Fruit fly (Drosophila melanogaster) whole organism, embryonic: ENCODE results near the gene usp.

Source experiments
- Atf6 ChIP-seq: fragments of 200-800 bp; sonication (Bioruptor generic); IDR thresholded peaks from 2 replicates; pipeline ENCODE4 v1.3.6; 2022; ENCODE audit warnings: missing biosample characterization, missing genetic modification characterization
- CG10209 ChIP-seq: fragments of 200-800 bp; sonication (Bioruptor generic); optimal IDR thresholded peaks from 3 replicates; lab custom pipeline; 2017; ENCODE audit warnings: missing biosample characterization, mild to moderate bottlenecking, missing genetic modification characterization, missing genetic modification reagents
- CG10366 ChIP-seq: fragments of 200-800 bp; sonication (Bioruptor generic); IDR thresholded peaks from 2 replicates; pipeline ENCODE4 v1.3.6; 2022; ENCODE audit warnings: missing biosample characterization, missing genetic modification characterization
- CG13775 ChIP-seq: fragments of 200-800 bp; sonication (Bioruptor generic); optimal IDR thresholded peaks from 3 replicates; lab custom pipeline; 2017; ENCODE audit warnings: missing biosample characterization, mild to moderate bottlenecking, missing genetic modification characterization
- CG15479 ChIP-seq: fragments of 200-800 bp; sonication (Bioruptor generic); optimal IDR thresholded peaks from 3 replicates; lab custom pipeline; 2019; ENCODE audit warnings: missing biosample characterization, mild to moderate bottlenecking, missing genetic modification characterization, moderate library complexity
- CG1603 ChIP-seq: fragments of 200-800 bp; sonication (Bioruptor generic); optimal IDR thresholded peaks from 2 replicates; lab custom pipeline; 2019; ENCODE audit warnings: missing biosample characterization, mild to moderate bottlenecking, missing genetic modification characterization, moderate library complexity
- CG16863 ChIP-seq: fragments of 200-800 bp; sonication (Bioruptor generic); optimal IDR thresholded peaks from 3 replicates; lab custom pipeline; 2016; ENCODE audit warnings: missing biosample characterization, missing genetic modification characterization
- CG17361 ChIP-seq: fragments of 200-800 bp; sonication (Bioruptor generic); IDR thresholded peaks from 3 replicates; pipeline ENCODE4 v1.3.6; 2022; ENCODE audit warnings: missing biosample characterization, missing genetic modification characterization
- CG30020 ChIP-seq: fragments of 200-800 bp; optimal IDR thresholded peaks from 2 replicates; lab custom pipeline; 2019; ENCODE audit warnings: missing biosample characterization, mild to moderate bottlenecking, missing genetic modification characterization, moderate library complexity
- CG31441 ChIP-seq: fragments of 200-800 bp; sonication (Bioruptor generic); IDR thresholded peaks from 2 replicates; pipeline ENCODE4 v1.3.6; 2022; ENCODE audit warnings: missing biosample characterization, missing genetic modification characterization
- CG34224 ChIP-seq: fragments of 200-800 bp; sonication (Bioruptor generic); IDR thresholded peaks from 3 replicates; pipeline ENCODE4 v1.3.6; 2022; ENCODE audit warnings: missing biosample characterization, missing genetic modification characterization; ENCODE audit not compliant: partially characterized antibody
- CG5245 ChIP-seq: fragments of 200-800 bp; sonication (Bioruptor generic); optimal IDR thresholded peaks from 3 replicates; lab custom pipeline; 2016; ENCODE audit warnings: missing biosample characterization, missing genetic modification characterization
- CG6175 ChIP-seq: fragments of 200-800 bp; sonication (Bioruptor generic); IDR thresholded peaks from 3 replicates; pipeline ENCODE4 v1.3.6; 2022; ENCODE audit warnings: missing biosample characterization, missing genetic modification characterization
- CG6683 ChIP-seq: fragments of 200-800 bp; sonication (Bioruptor generic); optimal IDR thresholded peaks from 2 replicates; lab custom pipeline; 2017; ENCODE audit warnings: missing biosample characterization, mild to moderate bottlenecking, missing genetic modification characterization, missing genetic modification reagents
- CG7556 ChIP-seq: fragments of 200-800 bp; sonication (Bioruptor generic); optimal IDR thresholded peaks from 2 replicates; lab custom pipeline; 2017; ENCODE audit warnings: missing biosample characterization, mild to moderate bottlenecking, missing genetic modification characterization
- CG7963 ChIP-seq: fragments of 200-800 bp; sonication (Bioruptor generic); IDR thresholded peaks from 3 replicates; pipeline ENCODE4 v1.3.6; 2022; ENCODE audit warnings: missing biosample characterization, missing genetic modification characterization; ENCODE audit not compliant: partially characterized antibody
- CG8765 ChIP-seq: fragments of 200-800 bp; sonication (Bioruptor generic); IDR thresholded peaks from 2 replicates; pipeline ENCODE4 v1.3.6; 2022; ENCODE audit warnings: missing biosample characterization, missing genetic modification characterization
- CG8944 ChIP-seq: fragments of 200-800 bp; sonication (Bioruptor generic); optimal IDR thresholded peaks from 3 replicates; lab custom pipeline; 2016; ENCODE audit warnings: missing biosample characterization, missing genetic modification characterization
- CG9437 ChIP-seq: fragments of 200-800 bp; sonication (Bioruptor generic); optimal IDR thresholded peaks from 2 replicates; lab custom pipeline; 2018; ENCODE audit warnings: missing biosample characterization, mild to moderate bottlenecking, missing genetic modification characterization
- CG9727 ChIP-seq: fragments of 200-800 bp; sonication (Bioruptor generic); optimal IDR thresholded peaks from 3 replicates; lab custom pipeline; 2017; ENCODE audit warnings: missing biosample characterization, mild to moderate bottlenecking, missing genetic modification characterization
- Camta ChIP-seq: fragments of 200-800 bp; sonication (Bioruptor generic); optimal IDR thresholded peaks from 2 replicates; lab custom pipeline; 2016; ENCODE audit warnings: missing biosample characterization, missing genetic modification characterization
- Chrac-16 ChIP-seq: fragments of 200-800 bp; sonication (Bioruptor generic); optimal IDR thresholded peaks from 3 replicates; lab custom pipeline; 2016; ENCODE audit warnings: missing biosample characterization, missing genetic modification characterization
- Doc2 ChIP-seq: fragments of 200-800 bp; sonication (Bioruptor generic); IDR thresholded peaks from 2 replicates; pipeline ENCODE4 v1.3.6; 2022; ENCODE audit warnings: missing biosample characterization, missing genetic modification characterization
- Hand ChIP-seq: fragments of 200-800 bp; sonication (Bioruptor generic); optimal IDR thresholded peaks from 2 replicates; lab custom pipeline; 2017; ENCODE audit warnings: mild to moderate bottlenecking, missing biosample characterization, missing genetic modification reagents, missing genetic modification characterization
- NfI ChIP-seq: fragments of 200-800 bp; sonication (Bioruptor generic); optimal IDR thresholded peaks from 3 replicates; lab custom pipeline; 2018; ENCODE audit warnings: missing biosample characterization, mild to moderate bottlenecking, missing genetic modification characterization, moderate library complexity
- Pdp1 ChIP-seq, 2 experiments: fragments of 200-800 bp; sonication (Bioruptor generic); optimal IDR thresholded peaks; 3 replicates each; lab custom pipeline; 2016; ENCODE audit warnings: missing biosample characterization in 2 of 2, missing genetic modification characterization in 2 of 2, mild to moderate bottlenecking in 1 of 2, moderate library complexity in 1 of 2
- Rfx ChIP-seq: fragments of 200-800 bp; sonication (Bioruptor generic); IDR thresholded peaks from 2 replicates; pipeline ENCODE4 v1.3.6; 2022; ENCODE audit warnings: missing biosample characterization, missing genetic modification characterization
- Rx ChIP-seq: fragments of 200-800 bp; sonication (Bioruptor generic); IDR thresholded peaks from 2 replicates; pipeline ENCODE4 v1.3.6; 2022; ENCODE audit warnings: missing biosample characterization, missing genetic modification characterization
- Ssrp ChIP-seq: fragments of 200-800 bp; sonication (Bioruptor generic); optimal IDR thresholded peaks from 2 replicates; lab custom pipeline; 2018; ENCODE audit warnings: missing biosample characterization, mild to moderate bottlenecking, missing genetic modification characterization, moderate library complexity
- abd-A ChIP-seq: fragments of 200-800 bp; sonication (Bioruptor generic); optimal IDR thresholded peaks from 3 replicates; lab custom pipeline; 2019; ENCODE audit warnings: missing biosample characterization, mild to moderate bottlenecking, missing genetic modification characterization, moderate library complexity
- az2 ChIP-seq: fragments of 200-800 bp; sonication (Bioruptor generic); optimal IDR thresholded peaks from 3 replicates; lab custom pipeline; 2016; ENCODE audit warnings: missing biosample characterization, missing genetic modification characterization
- ems ChIP-seq: fragments of 200-800 bp; sonication (Bioruptor generic); optimal IDR thresholded peaks from 3 replicates; lab custom pipeline; 2016; ENCODE audit warnings: missing biosample characterization, missing genetic modification characterization
- eyg ChIP-seq: fragments of 200-800 bp; sonication (Bioruptor generic); optimal IDR thresholded peaks from 3 replicates; lab custom pipeline; 2016; ENCODE audit warnings: missing biosample characterization, missing genetic modification characterization
- lbe ChIP-seq: fragments of 200-800 bp; sonication (Bioruptor generic); optimal IDR thresholded peaks from 2 replicates; lab custom pipeline; 2016; ENCODE audit warnings: missing biosample characterization, mild to moderate bottlenecking, missing genetic modification characterization
- lola ChIP-seq, 3 experiments: fragments of >200 bp in 2 of 3; fragments of 200-800 bp in 1 of 3; sonication (Bioruptor generic) in 1 of 3; optimal IDR thresholded peaks; 2 replicates each; lab custom pipeline; 2017 to 2019; ENCODE audit warnings: missing biosample characterization in 3 of 3, missing genetic modification characterization in 3 of 3, mild to moderate bottlenecking in 1 of 3, moderate library complexity in 1 of 3
- mam ChIP-seq: fragments of 200-800 bp; sonication (Bioruptor generic); optimal IDR thresholded peaks from 3 replicates; lab custom pipeline; 2016; ENCODE audit warnings: missing biosample characterization, missing genetic modification characterization
- nom ChIP-seq: fragments of 200-800 bp; sonication (Bioruptor generic); optimal IDR thresholded peaks from 2 replicates; lab custom pipeline; 2017; ENCODE audit warnings: missing biosample characterization, missing genetic modification characterization, mild to moderate bottlenecking, moderate library complexity, missing genetic modification reagents
- otp ChIP-seq: fragments of 200-800 bp; sonication (Bioruptor generic); IDR thresholded peaks from 3 replicates; pipeline ENCODE4, ENCODE4 v1.3.6; 2022; ENCODE audit warnings: missing biosample characterization, missing genetic modification characterization
- peb ChIP-seq: fragments of 200-800 bp; sonication (Bioruptor generic); IDR thresholded peaks from 2 replicates; pipeline ENCODE4 v1.3.6; 2022; ENCODE audit warnings: missing biosample characterization, missing genetic modification characterization
- phol ChIP-seq: fragments of 200-800 bp; sonication (Bioruptor generic); optimal IDR thresholded peaks from 3 replicates; lab custom pipeline; 2018; ENCODE audit warnings: missing biosample characterization, mild to moderate bottlenecking, missing genetic modification characterization, moderate library complexity
- pzg ChIP-seq: fragments of 200-800 bp; sonication (Bioruptor generic); optimal IDR thresholded peaks from 3 replicates; lab custom pipeline; 2018; ENCODE audit warnings: missing biosample characterization, mild to moderate bottlenecking, missing genetic modification characterization, moderate library complexity
- ro ChIP-seq: fragments of 200-800 bp; sonication (Bioruptor generic); IDR thresholded peaks from 2 replicates; pipeline ENCODE4 v1.3.6; 2022; ENCODE audit warnings: missing biosample characterization, missing genetic modification characterization
- sd ChIP-seq: fragments of 200-800 bp; sonication (Bioruptor generic); optimal IDR thresholded peaks from 3 replicates; lab custom pipeline; 2018; ENCODE audit warnings: missing biosample characterization, mild to moderate bottlenecking, missing genetic modification characterization, moderate library complexity
- sima ChIP-seq: fragments of 200-800 bp; sonication (Bioruptor generic); optimal IDR thresholded peaks from 2 replicates; lab custom pipeline; 2016; ENCODE audit warnings: missing biosample characterization, missing genetic modification characterization
- sr ChIP-seq: fragments of 200-800 bp; sonication (Bioruptor generic); IDR thresholded peaks from 3 replicates; pipeline ENCODE4 v1.3.6; 2022; ENCODE audit warnings: missing biosample characterization, missing genetic modification characterization
- ssp ChIP-seq: fragments of 200-800 bp; sonication (Bioruptor generic); IDR thresholded peaks from 2 replicates; pipeline ENCODE4 v1.3.6; 2022; ENCODE audit warnings: missing biosample characterization, missing genetic modification characterization
- tio ChIP-seq: fragments of 200-800 bp; sonication (Bioruptor generic); optimal IDR thresholded peaks from 2 replicates; lab custom pipeline; 2017; ENCODE audit warnings: missing biosample characterization, missing genetic modification characterization, inconsistent platforms
- vvl ChIP-seq: fragments of 200-800 bp; sonication (Bioruptor generic); IDR thresholded peaks from 2 replicates; pipeline ENCODE4 v1.3.6; 2022; ENCODE audit warnings: missing biosample characterization, missing genetic modification characterization
- wdn ChIP-seq: fragments of 200-800 bp; sonication (Bioruptor generic); IDR thresholded peaks from 2 replicates; pipeline ENCODE4 v1.3.6; 2022; ENCODE audit warnings: missing biosample characterization, missing genetic modification characterization

The usp gene

DNA sequence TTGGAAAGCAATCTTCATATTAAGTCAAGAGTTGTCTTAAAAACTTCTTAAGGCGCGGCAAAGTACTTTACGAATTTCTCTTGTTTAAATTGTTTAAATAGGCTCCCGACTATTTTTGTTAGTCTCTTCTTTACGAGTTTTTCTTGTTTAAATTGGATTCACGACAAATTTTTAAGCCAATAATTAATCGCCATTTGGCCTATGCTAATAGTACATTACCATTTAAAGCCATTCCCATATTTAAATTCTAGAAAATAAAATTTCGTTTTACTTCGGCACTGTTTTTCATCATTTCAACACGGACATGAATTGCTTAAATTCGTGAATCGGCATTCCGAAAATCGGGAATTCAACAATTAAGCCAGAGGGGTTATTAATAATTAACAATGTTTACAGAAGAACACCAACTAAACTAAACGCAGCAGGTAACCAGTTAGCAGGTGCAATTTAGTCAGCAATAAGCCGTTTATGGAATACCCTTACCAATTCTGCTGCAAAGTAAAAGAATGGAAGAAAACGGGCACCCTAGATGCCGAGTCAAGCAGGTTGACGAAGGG, 32.6 kb downstream of the usp start (continued):
- peak; percentile 47 for TF ChIP-seq phol (tag; lab: Kevin White, UChicago)
- TF ChIP-seq Doc2 (GFP tag; lab: Robert Waterston, UW) = no peak
- TF ChIP-seq CG15479 (GFP tag; lab: Kevin White, UChicago) = no peak
- 0 out of 2 replicates have a peak, but pooled peaks have one; percentile 14 for TF ChIP-seq CG8765 (GFP tag; lab: Robert Waterston, UW)
- peak; percentile 45 to 79 for TF ChIP-seq Pdp1 (GFP tag; optimal IDR thresholded peaks at IDR 0.05; lab: Kevin White, UChicago)
- no peak for TF ChIP-seq CG7963 (GFP tag; lab: Robert Waterston, UW)
- no peak for TF ChIP-seq CG6683
- peak; percentile 90 for TF ChIP-seq CG9727
- peak; percentile 55 for TF ChIP-seq eyg (GFP tag; lab: Kevin White, UChicago)
- peak; percentile 64 for TF ChIP-seq Rfx (GFP tag; lab: Robert Waterston, UW)
- TF ChIP-seq CG30020 (tag; lab: Kevin White, UChicago) = peak; percentile 52
- TF ChIP-seq ro (GFP tag; lab: Robert Waterston, UW) = 0 out of 2 replicates have a peak, but pooled peaks have one; percentile 9
- TF ChIP-seq lola (GFP tag; optimal IDR thresholded peaks at IDR 0.05; lab: Kevin White, UChicago) = peak in 1 of 3 experiments; percentile 81
- peak; percentile 72 for TF ChIP-seq CG16863 (GFP tag; lab: Kevin White, UChicago)
- peak; percentile 52; the same call in 1 of the 2 replicates for TF ChIP-seq wdn
- TF ChIP-seq CG5245 (GFP tag; lab: Kevin White, UChicago) = peak; percentile 8
- TF ChIP-seq ssp (GFP tag; lab: Robert Waterston, UW) = peak; percentile 50
- peak; percentile 23 for TF ChIP-seq pzg (GFP tag; lab: Kevin White, UChicago)
- TF ChIP-seq mam (GFP tag; lab: Kevin White, UChicago) = peak; percentile 67
- peak; percentile 40; the same call in 1 of the 2 replicates for TF ChIP-seq peb
- TF ChIP-seq Rx = peak; percentile 48
- peak; percentile 87 for TF ChIP-seq tio (GFP tag; lab: Kevin White, UChicago)
- TF ChIP-seq Atf6 (GFP tag; lab: Robert Waterston, UW) = peak; percentile 41
- TF ChIP-seq Ssrp (tag; lab: Kevin White, UChicago) = peak; percentile 76
- TF ChIP-seq CG17361 (GFP tag; lab: Robert Waterston, UW) = peak; percentile 94
- TF ChIP-seq nom = no peak
- TF ChIP-seq CG7556 = peak; percentile 86
- TF ChIP-seq Camta = peak; percentile 66
- TF ChIP-seq vvl (GFP tag; lab: Robert Waterston, UW) = peak; percentile 41; the same call in 1 of the 2 replicates
- peak; percentile 71 for TF ChIP-seq az2 (GFP tag; lab: Kevin White, UChicago)
- TF ChIP-seq CG9437 (GFP tag; lab: Kevin White, UChicago) = peak; percentile 85
- no peak for TF ChIP-seq Hand (GFP tag; lab: Kevin White, UChicago)
- peak; percentile 54 for TF ChIP-seq Chrac-16 (GFP tag; lab: Kevin White, UChicago)
- peak; percentile 23; the same call in 1 of the 3 replicates for TF ChIP-seq otp (GFP tag; lab: Robert Waterston, UW)
- TF ChIP-seq CG8944 (GFP tag; lab: Kevin White, UChicago) = peak; percentile 71
- peak; percentile 63 for TF ChIP-seq CG10366 (GFP tag; lab: Robert Waterston, UW)
- TF ChIP-seq CG13775 (GFP tag; lab: Kevin White, UChicago) = peak; percentile 88
- TF ChIP-seq ems (GFP tag; lab: Kevin White, UChicago) = peak; percentile 64
- TF ChIP-seq CG34224 (GFP tag; lab: Robert Waterston, UW) = no peak
- no peak for TF ChIP-seq abd-A (tag; lab: Kevin White, UChicago)
- peak; percentile 80 for TF ChIP-seq CG10209 (GFP tag; lab: Kevin White, UChicago)
- peak; percentile 6; the same call in 1 of the 3 replicates for TF ChIP-seq CG6175 (GFP tag; lab: Robert Waterston, UW)
- TF ChIP-seq sr = 0 out of 3 replicates have a peak, but pooled peaks have one; percentile 4
- TF ChIP-seq lbe (GFP tag; lab: Kevin White, UChicago) = no peak
- TF ChIP-seq sd (tag; lab: Kevin White, UChicago) = no peak
- TF ChIP-seq NfI (GFP tag; lab: Kevin White, UChicago) = peak; percentile 75
- peak; percentile 65 for TF ChIP-seq CG1603 (tag; lab: Kevin White, UChicago)
- peak; percentile 37 for TF ChIP-seq sima (GFP tag; lab: Kevin White, UChicago)
- peak; percentile 79 for TF ChIP-seq CG31441 (GFP tag; lab: Robert Waterston, UW)
